Fruit fly (Drosophila melanogaster) whole organism, embryonic: Measurements from ENCODE around the gene Fas3.
A peak's percentile ranks its signal among the peaks of the same experiment; 100 is the strongest.

Source experiments
- Blimp-1 ChIP-seq: fragments of 200-800 bp; sonication (Bioruptor generic); optimal IDR thresholded peaks from 3 replicates; lab custom pipeline; 2018; ENCODE audit warnings: missing biosample characterization, missing genetic modification characterization, mild to moderate bottlenecking, moderate library complexity, missing genetic modification reagents
- CG10147 ChIP-seq: fragments of 200-800 bp; sonication (Bioruptor generic); optimal IDR thresholded peaks from 2 replicates; lab custom pipeline; 2019; ENCODE audit warnings: missing biosample characterization, mild to moderate bottlenecking, missing genetic modification characterization, moderate library complexity
- CG11560 ChIP-seq: fragments of 200-800 bp; sonication (Bioruptor generic); IDR thresholded peaks from 3 replicates; pipeline ENCODE4 v1.3.6; 2022; ENCODE audit warnings: missing biosample characterization, missing genetic modification characterization
- CG11695 ChIP-seq: fragments of 200-800 bp; sonication (Bioruptor generic); IDR thresholded peaks from 3 replicates; pipeline ENCODE4 v1.3.6; 2022; ENCODE audit warnings: missing biosample characterization, missing genetic modification characterization
- CG11696 ChIP-seq: fragments of 200-800 bp; sonication (Bioruptor generic); IDR thresholded peaks from 2 replicates; pipeline ENCODE4 v1.3.6; 2022; ENCODE audit warnings: missing biosample characterization, missing genetic modification characterization
- CG12299 ChIP-seq: fragments of 200-800 bp; sonication (Bioruptor generic); optimal IDR thresholded peaks from 2 replicates; lab custom pipeline; 2018; ENCODE audit warnings: missing biosample characterization, mild to moderate bottlenecking, missing genetic modification characterization
- CG1233 ChIP-seq: fragments of 200-800 bp; sonication (Bioruptor generic); optimal IDR thresholded peaks from 4 replicates; lab custom pipeline; 2018; ENCODE audit warnings: missing biosample characterization, mild to moderate bottlenecking, missing genetic modification characterization
- CG13624 ChIP-seq: fragments of 200-800 bp; sonication (Bioruptor generic); optimal IDR thresholded peaks from 2 replicates; lab custom pipeline; 2016; ENCODE audit warnings: missing biosample characterization, missing genetic modification characterization
- CG15696 ChIP-seq: fragments of 200-800 bp; sonication (Bioruptor generic); optimal IDR thresholded peaks from 2 replicates; lab custom pipeline; 2019; ENCODE audit warnings: missing biosample characterization, mild to moderate bottlenecking, missing genetic modification characterization, moderate library complexity
- CG18619 ChIP-seq: fragments of 200-800 bp; sonication (Bioruptor generic); optimal IDR thresholded peaks from 3 replicates; lab custom pipeline; 2017; ENCODE audit warnings: missing biosample characterization, mild to moderate bottlenecking, missing genetic modification characterization
- CG18764 ChIP-seq: fragments of 200-800 bp; sonication (Bioruptor generic); optimal IDR thresholded peaks from 3 replicates; lab custom pipeline; 2016; ENCODE audit warnings: missing biosample characterization, missing genetic modification characterization
- CG2120 ChIP-seq: fragments of 200-800 bp; sonication (Bioruptor generic); optimal IDR thresholded peaks from 3 replicates; lab custom pipeline; 2016; ENCODE audit warnings: missing biosample characterization, missing genetic modification characterization
- CG30403 ChIP-seq: fragments of 200-800 bp; sonication (Bioruptor generic); optimal IDR thresholded peaks from 3 replicates; lab custom pipeline; 2016; ENCODE audit warnings: missing biosample characterization, missing genetic modification characterization
- CG31224 ChIP-seq: fragments of 200-800 bp; sonication (Bioruptor generic); IDR thresholded peaks from 2 replicates; pipeline ENCODE4 v1.3.6; 2022; ENCODE audit warnings: missing biosample characterization, missing genetic modification characterization
- CG4617 ChIP-seq: fragments of 200-800 bp; sonication (Bioruptor generic); optimal IDR thresholded peaks from 3 replicates; lab custom pipeline; 2016; ENCODE audit warnings: missing biosample characterization, missing genetic modification characterization, borderline replicate concordance
- CTCF ChIP-seq: fragments of 200-800 bp; sonication (Bioruptor generic); optimal IDR thresholded peaks from 2 replicates; lab custom pipeline; 2017; ENCODE audit warnings: missing biosample characterization, mild to moderate bottlenecking, missing genetic modification characterization, moderate library complexity
- Drgx ChIP-seq: fragments of 200-800 bp; sonication (Bioruptor generic); IDR thresholded peaks from 2 replicates; pipeline ENCODE4 v1.3.6; 2022; ENCODE audit warnings: missing biosample characterization, missing genetic modification characterization
- H15 ChIP-seq: fragments of 200-800 bp; sonication (Bioruptor generic); IDR thresholded peaks from 3 replicates; pipeline ENCODE4 v1.3.6; 2022; ENCODE audit warnings: missing biosample characterization, missing genetic modification characterization
- H2.0 ChIP-seq: fragments of 200-800 bp; sonication (Bioruptor generic); IDR thresholded peaks from 2 replicates; pipeline ENCODE4 v1.3.6; 2022; ENCODE audit warnings: missing biosample characterization, missing genetic modification characterization
- Hand ChIP-seq: fragments of 200-800 bp; sonication (Bioruptor generic); optimal IDR thresholded peaks from 2 replicates; lab custom pipeline; 2017; ENCODE audit warnings: mild to moderate bottlenecking, missing biosample characterization, missing genetic modification reagents, missing genetic modification characterization
- Hr78 ChIP-seq, 2 experiments: fragments of 200-800 bp in 1 of 2; fragments of >200 bp in 1 of 2; sonication (Bioruptor generic) in 1 of 2; optimal IDR thresholded peaks; 2 replicates each; lab custom pipeline; 2017 to 2019; ENCODE audit warnings: missing biosample characterization in 2 of 2, missing genetic modification characterization in 2 of 2, mild to moderate bottlenecking in 1 of 2, moderate library complexity in 1 of 2
- Kr ChIP-seq: fragments of 200-800 bp; sonication (Bioruptor generic); optimal IDR thresholded peaks from 2 replicates; lab custom pipeline; 2017; ENCODE audit warnings: missing biosample characterization, mild to moderate bottlenecking, missing genetic modification characterization
- Mad ChIP-seq: fragments of 200-800 bp; sonication (Bioruptor generic); optimal IDR thresholded peaks from 2 replicates; lab custom pipeline; 2016; ENCODE audit warnings: missing biosample characterization, missing genetic modification characterization
- Myb ChIP-seq: fragments of 200-800 bp; sonication (Bioruptor generic); optimal IDR thresholded peaks from 2 replicates; lab custom pipeline; 2016; ENCODE audit warnings: missing biosample characterization, missing genetic modification characterization
- PHDP ChIP-seq: fragments of 200-800 bp; sonication (Bioruptor generic); optimal IDR thresholded peaks from 3 replicates; lab custom pipeline; 2018; ENCODE audit warnings: missing biosample characterization, mild to moderate bottlenecking, missing genetic modification characterization, moderate library complexity
- Ravus ChIP-seq: fragments of 200-800 bp; sonication (Bioruptor generic); IDR thresholded peaks from 2 replicates; pipeline ENCODE4 v1.3.6; 2022; ENCODE audit warnings: missing biosample characterization, missing genetic modification characterization
- Spps ChIP-seq: fragments of 200-800 bp; sonication (Bioruptor generic); optimal IDR thresholded peaks from 2 replicates; lab custom pipeline; 2018; ENCODE audit warnings: missing biosample characterization, mild to moderate bottlenecking, missing genetic modification characterization
- Taf1 ChIP-seq: fragments of 200-800 bp; sonication (Bioruptor generic); IDR thresholded peaks from 2 replicates; pipeline ENCODE4 v1.3.6; 2022; ENCODE audit warnings: missing biosample characterization, missing genetic modification characterization
- Trl ChIP-seq, 3 experiments: fragments of >200 bp in 2 of 3; fragments of 200-800 bp in 1 of 3; sonication (Bioruptor generic) in 1 of 3; optimal IDR thresholded peaks; 2 replicates in 1 of 3; 3 replicates in 2 of 3; lab custom pipeline; 2016 to 2017; ENCODE audit warnings: missing biosample characterization in 1 of 3, missing genetic modification characterization in 1 of 3
- Xbp1 ChIP-seq: fragments of 200-800 bp; sonication (Bioruptor generic); optimal IDR thresholded peaks from 3 replicates; lab custom pipeline; 2016; ENCODE audit warnings: missing biosample characterization, mild to moderate bottlenecking, missing genetic modification characterization
- az2 ChIP-seq: fragments of 200-800 bp; sonication (Bioruptor generic); optimal IDR thresholded peaks from 3 replicates; lab custom pipeline; 2016; ENCODE audit warnings: missing biosample characterization, missing genetic modification characterization
- bcd ChIP-seq: fragments of 200-800 bp; sonication (Bioruptor generic); optimal IDR thresholded peaks from 2 replicates; lab custom pipeline; 2017; ENCODE audit warnings: missing biosample characterization, mild to moderate bottlenecking, missing genetic modification characterization
- cwo ChIP-seq: fragments of 200-800 bp; sonication (Bioruptor generic); optimal IDR thresholded peaks from 3 replicates; lab custom pipeline; 2017; ENCODE audit warnings: missing biosample characterization, missing genetic modification characterization, mild to moderate bottlenecking, moderate library complexity, missing genetic modification reagents
- dimm ChIP-seq: fragments of 200-800 bp; sonication (Bioruptor generic); IDR thresholded peaks from 2 replicates; pipeline ENCODE4 v1.3.6; 2022; ENCODE audit warnings: missing biosample characterization, missing genetic modification characterization
- dmrt99B ChIP-seq: fragments of 200-800 bp; sonication (Bioruptor generic); optimal IDR thresholded peaks from 2 replicates; lab custom pipeline; 2018; ENCODE audit warnings: missing biosample characterization, mild to moderate bottlenecking, missing genetic modification characterization, moderate library complexity
- dpn ChIP-seq, 2 experiments: fragments of 200-800 bp; sonication (Bioruptor generic); optimal IDR thresholded peaks; 3 replicates each; lab custom pipeline; 2016; ENCODE audit warnings: missing biosample characterization in 2 of 2, missing genetic modification characterization in 2 of 2
- ftz-f1 ChIP-seq: fragments of 200-800 bp; sonication (Bioruptor generic); optimal IDR thresholded peaks from 2 replicates; lab custom pipeline; 2016; ENCODE audit warnings: missing biosample characterization, missing genetic modification characterization
- gcm2 ChIP-seq: fragments of 200-800 bp; sonication (Bioruptor generic); optimal IDR thresholded peaks from 2 replicates; lab custom pipeline; 2016; ENCODE audit warnings: missing biosample characterization, missing genetic modification characterization
- knrl ChIP-seq: fragments of 200-800 bp; sonication (Bioruptor generic); IDR thresholded peaks from 3 replicates; pipeline ENCODE4 v1.3.6; 2022; ENCODE audit warnings: missing biosample characterization, missing genetic modification characterization; ENCODE audit not compliant: partially characterized antibody
- nmo ChIP-seq: fragments of 200-800 bp; sonication (Bioruptor generic); optimal IDR thresholded peaks from 2 replicates; lab custom pipeline; 2018; ENCODE audit warnings: missing biosample characterization, mild to moderate bottlenecking, missing genetic modification characterization, moderate library complexity
- oc ChIP-seq: fragments of 200-800 bp; sonication (Bioruptor generic); optimal IDR thresholded peaks from 2 replicates; lab custom pipeline; 2018; ENCODE audit warnings: missing biosample characterization, mild to moderate bottlenecking, missing genetic modification characterization, moderate library complexity
- salm ChIP-seq: fragments of 200-800 bp; sonication (Bioruptor generic); optimal IDR thresholded peaks from 2 replicates; lab custom pipeline; 2018; ENCODE audit warnings: missing biosample characterization, mild to moderate bottlenecking, missing genetic modification characterization
- schlank ChIP-seq: fragments of 200-800 bp; sonication (Bioruptor generic); optimal IDR thresholded peaks from 2 replicates; lab custom pipeline; 2018; ENCODE audit warnings: missing biosample characterization, mild to moderate bottlenecking, missing genetic modification characterization
- sens ChIP-seq: fragments of 200-800 bp; sonication (Bioruptor generic); peaks from one replicate; lab custom pipeline; 2016; ENCODE audit warnings: missing biosample characterization, missing genetic modification characterization
- tin ChIP-seq: fragments of 200-800 bp; sonication (Bioruptor generic); optimal IDR thresholded peaks from 3 replicates; lab custom pipeline; 2016; ENCODE audit warnings: missing biosample characterization, missing genetic modification characterization
- tll ChIP-seq, 2 experiments: fragments of 200-800 bp in 1 of 2; fragments of >200 bp in 1 of 2; sonication (Bioruptor generic) in 1 of 2; optimal IDR thresholded peaks; 2 replicates each; lab custom pipeline; 2017 to 2019; ENCODE audit warnings: missing biosample characterization in 2 of 2, missing genetic modification characterization in 2 of 2, mild to moderate bottlenecking in 1 of 2, moderate library complexity in 1 of 2
- vnd ChIP-seq: fragments of 200-800 bp; sonication (Bioruptor generic); IDR thresholded peaks from 3 replicates; pipeline ENCODE4 v1.3.6; 2022; ENCODE audit warnings: missing biosample characterization, missing genetic modification characterization; ENCODE audit not compliant: partially characterized antibody
- wdn ChIP-seq: fragments of 200-800 bp; sonication (Bioruptor generic); IDR thresholded peaks from 2 replicates; pipeline ENCODE4 v1.3.6; 2022; ENCODE audit warnings: missing biosample characterization, missing genetic modification characterization
- zen ChIP-seq: fragments of 200-800 bp; sonication (Bioruptor generic); optimal IDR thresholded peaks from 3 replicates; lab custom pipeline; 2018; ENCODE audit warnings: missing biosample characterization, mild to moderate bottlenecking, missing genetic modification characterization, moderate library complexity

Fas3 gene

dm6 chr2L:18305057-18305829 is 14.7 kb upstream of the Fas3 start (continued):
- no peak for TF ChIP-seq Taf1
- TF ChIP-seq Drgx: no peak
- no peak for TF ChIP-seq CG12299 (tag; lab: Kevin White, UChicago)
- TF ChIP-seq Ravus: no peak
- TF ChIP-seq Spps (tag; lab: Kevin White, UChicago): peak; percentile 83
- no peak for TF ChIP-seq CG11696 (GFP tag; lab: Robert Waterston, UW)
- TF ChIP-seq CG11695 (GFP tag; lab: Robert Waterston, UW): peak; percentile 41; the same call in 1 of the 3 replicates
- TF ChIP-seq H15 (GFP tag; lab: Robert Waterston, UW): no peak
- no peak for TF ChIP-seq oc (tag; lab: Kevin White, UChicago)
- peak; percentile 83 for TF ChIP-seq nmo (GFP tag; lab: Kevin White, UChicago)
- TF ChIP-seq CG1233 (GFP tag; lab: Kevin White, UChicago): peak; percentile 71
- peak; percentile 12 for TF ChIP-seq Xbp1 (GFP tag; lab: Kevin White, UChicago)
- peak; percentile 62 for TF ChIP-seq PHDP
- TF ChIP-seq CG31224 (GFP tag; lab: Robert Waterston, UW): no peak
- no peak for TF ChIP-seq CG18619
- TF ChIP-seq Kr: peak; percentile 45
- no peak for TF ChIP-seq knrl
- peak in 1 of 2 experiments; percentile 29 for TF ChIP-seq dpn (GFP tag; optimal IDR thresholded peaks at IDR 0.05; lab: Kevin White, UChicago)
- peak; percentile 77 for TF ChIP-seq dmrt99B (tag; lab: Kevin White, UChicago)
- no peak for TF ChIP-seq tll (GFP tag; optimal IDR thresholded peaks at IDR 0.05; lab: Kevin White, UChicago)
- no peak for TF ChIP-seq Mad (GFP tag; lab: Kevin White, UChicago)
- TF ChIP-seq CG15696 (tag; lab: Kevin White, UChicago): peak; percentile 94
- no peak for TF ChIP-seq dimm (GFP tag; lab: Robert Waterston, UW)
- TF ChIP-seq schlank (tag; lab: Kevin White, UChicago): no peak
- TF ChIP-seq zen (tag; lab: Kevin White, UChicago): peak; percentile 91
- no peak for TF ChIP-seq H2.0 (GFP tag; lab: Robert Waterston, UW)
- no peak for TF ChIP-seq Myb (GFP tag; lab: Kevin White, UChicago)
- peak; percentile 25 for TF ChIP-seq CG18764 (GFP tag; lab: Kevin White, UChicago)
- no peak for TF ChIP-seq CG11560 (tag; lab: Robert Waterston, UW)
- peak in 1 of 2 experiments; percentile 88 for TF ChIP-seq Hr78 (GFP tag; optimal IDR thresholded peaks at IDR 0.05; lab: Kevin White, UChicago)
- peak; percentile 27 for TF ChIP-seq salm (tag; lab: Kevin White, UChicago)
- peak; percentile 81 for TF ChIP-seq sens (GFP tag; lab: Kevin White, UChicago)
- no peak for TF ChIP-seq wdn (GFP tag; lab: Robert Waterston, UW)
- TF ChIP-seq az2: peak; percentile 37
- peak; percentile 26 for TF ChIP-seq tin (GFP tag; lab: Kevin White, UChicago)
- TF ChIP-seq CG2120 (GFP tag; lab: Kevin White, UChicago): no peak
- no peak for TF ChIP-seq CG13624
- TF ChIP-seq CTCF (GFP tag; lab: Kevin White, UChicago): no peak
- TF ChIP-seq ftz-f1: no peak
- TF ChIP-seq bcd (GFP tag; lab: Kevin White, UChicago): peak; percentile 29
- no peak for TF ChIP-seq gcm2 (GFP tag; lab: Kevin White, UChicago)
- no peak for TF ChIP-seq vnd
- no peak for TF ChIP-seq Trl (optimal IDR thresholded peaks at IDR 0.05; lab: Kevin White, UChicago)
- TF ChIP-seq Trl (GFP tag; optimal IDR thresholded peaks at IDR 0.05; lab: Kevin White, UChicago): no peak
- TF ChIP-seq CG4617 (GFP tag; lab: Kevin White, UChicago): no peak
- no peak for TF ChIP-seq cwo (GFP tag; lab: Kevin White, UChicago)
- TF ChIP-seq Hand (GFP tag; lab: Kevin White, UChicago): no peak
- peak; percentile 48 for TF ChIP-seq CG30403 (GFP tag; lab: Kevin White, UChicago)
- no peak for TF ChIP-seq CG10147 (GFP tag; lab: Kevin White, UChicago)
- peak; percentile 75 for TF ChIP-seq Blimp-1
